Worm (Caenorhabditis elegans): ENCODE measurements around the gene hat-1.

DNA sequence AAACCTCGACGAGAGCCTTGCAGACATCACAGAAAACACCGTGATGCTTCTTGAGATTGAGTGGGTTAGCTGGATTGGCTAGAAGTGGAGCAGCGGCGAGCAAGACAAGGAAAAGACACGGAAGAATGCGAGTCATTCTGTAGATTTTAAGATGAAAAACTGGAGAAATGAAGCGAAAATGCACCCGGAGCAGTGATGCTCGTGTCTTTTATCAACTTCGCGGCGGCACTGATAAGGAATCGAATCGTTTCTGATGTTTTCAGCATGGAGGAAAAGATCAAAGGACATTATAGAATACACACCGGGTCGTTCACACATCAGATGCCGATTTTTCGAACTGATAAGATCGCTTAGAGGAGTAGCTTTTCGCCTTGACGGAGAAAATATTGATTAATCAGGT lies 51.7 kb downstream of the hat-1 start, which contains the start of gene spp-1:
- TF ChIP-seq nhr-12 (tag; optimal IDR thresholded peaks at IDR 0.05) (no peak), unc-62 (GFP tag; optimal IDR thresholded peaks at IDR 0.05) (no peak), aly-2 (tag; optimal IDR thresholded peaks at IDR 0.05) (no peak), fkh-10 (GFP tag; optimal IDR thresholded peaks at IDR 0.05) (no peak), ztf-11 (tag; optimal IDR thresholded peaks at IDR 0.05) (no peak), Y116A8C.19 (tag; optimal IDR thresholded peaks at IDR 0.05; ENCODE audit: borderline replicate concordance) (no peak), egl-27 (tag; optimal IDR thresholded peaks at IDR 0.05) (no peak), elt-3 (tag; optimal IDR thresholded peaks at IDR 0.05) (no peak), alr-1 (tag; optimal IDR thresholded peaks at IDR 0.05; ENCODE audit: borderline replicate concordance) (no peak), ztf-4 (tag; optimal IDR thresholded peaks at IDR 0.05) (no peak)

Data from whole organism, L1 larva.